Fruit fly (Drosophila melanogaster) whole organism, prepupa: Measurements from ENCODE around the gene sala.

Experiments
- Blimp-1 ChIP-seq: fragments of 200-800 bp; sonication (Bioruptor generic); optimal IDR thresholded peaks from 3 replicates; lab custom pipeline; 2017; ENCODE audit warnings: missing biosample characterization, missing genetic modification characterization, mild to moderate bottlenecking, moderate library complexity, missing genetic modification reagents
- CG10631 ChIP-seq: fragments of 200-800 bp; sonication (Bioruptor generic); optimal IDR thresholded peaks from 2 replicates; lab custom pipeline; 2016; ENCODE audit warnings: missing biosample characterization, missing genetic modification characterization
- CG10669 ChIP-seq: fragments of 200-800 bp; sonication (Bioruptor generic); optimal IDR thresholded peaks from 3 replicates; lab custom pipeline; 2018; ENCODE audit warnings: missing biosample characterization, mild to moderate bottlenecking, missing genetic modification characterization, moderate library complexity
- CG11762 ChIP-seq: fragments of 200-800 bp; sonication (Bioruptor generic); optimal IDR thresholded peaks from 3 replicates; lab custom pipeline; 2016; ENCODE audit warnings: missing biosample characterization, missing genetic modification characterization; ENCODE audit not compliant: insufficient read depth
- CG11902 ChIP-seq: fragments of 200-800 bp; sonication (Bioruptor generic); optimal IDR thresholded peaks from 3 replicates; lab custom pipeline; 2016; ENCODE audit warnings: missing biosample characterization, missing genetic modification characterization
- CG15336 ChIP-seq: fragments of 200-800 bp; sonication (Bioruptor generic); IDR thresholded peaks from 2 replicates; pipeline ENCODE4 v1.3.6; 2022; ENCODE audit warnings: missing biosample characterization, missing genetic modification characterization
- CG16779 ChIP-seq: fragments of 200-800 bp; sonication (Bioruptor generic); optimal IDR thresholded peaks from 3 replicates; lab custom pipeline; 2017; ENCODE audit warnings: missing biosample characterization, mild to moderate bottlenecking, missing genetic modification characterization
- CG3032 ChIP-seq: fragments of 200-800 bp; optimal IDR thresholded peaks from 2 replicates; lab custom pipeline; 2019; ENCODE audit warnings: missing biosample characterization, mild to moderate bottlenecking, missing genetic modification characterization, moderate library complexity
- CG31627 ChIP-seq: fragments of 200-800 bp; sonication (Bioruptor generic); optimal IDR thresholded peaks from 3 replicates; lab custom pipeline; 2016; ENCODE audit warnings: missing biosample characterization, missing genetic modification characterization
- CG34406 ChIP-seq: fragments of 200-800 bp; sonication (Bioruptor generic); optimal IDR thresholded peaks from 3 replicates; lab custom pipeline; 2016; ENCODE audit warnings: missing biosample characterization, missing genetic modification characterization
- CG3919 ChIP-seq: fragments of 200-800 bp; sonication (Bioruptor generic); optimal IDR thresholded peaks from 3 replicates; lab custom pipeline; 2016; ENCODE audit warnings: missing biosample characterization, missing genetic modification characterization
- CG4318 ChIP-seq: fragments of 200-800 bp; sonication (Bioruptor generic); optimal IDR thresholded peaks from 3 replicates; lab custom pipeline; 2017; ENCODE audit warnings: missing biosample characterization, mild to moderate bottlenecking, missing genetic modification characterization
- CG6163 ChIP-seq: fragments of 200-800 bp; sonication (Bioruptor generic); IDR thresholded peaks from 3 replicates; pipeline ENCODE4 v1.3.6; 2022; ENCODE audit warnings: missing biosample characterization, missing genetic modification characterization
- CG6276 ChIP-seq: fragments of 200-800 bp; sonication (Bioruptor generic); optimal IDR thresholded peaks from 2 replicates; lab custom pipeline; 2017; ENCODE audit warnings: missing biosample characterization, mild to moderate bottlenecking, missing genetic modification characterization
- CG6792 ChIP-seq: fragments of 200-800 bp; sonication (Bioruptor generic); optimal IDR thresholded peaks from 3 replicates; lab custom pipeline; 2016; ENCODE audit warnings: missing biosample characterization, missing genetic modification characterization
- CG6808 ChIP-seq: fragments of 200-800 bp; sonication (Bioruptor generic); optimal IDR thresholded peaks from 3 replicates; lab custom pipeline; 2017; ENCODE audit warnings: missing biosample characterization, missing genetic modification characterization, mild to moderate bottlenecking, moderate library complexity, missing genetic modification reagents
- CG6854 ChIP-seq: fragments of 200-800 bp; sonication (Bioruptor generic); optimal IDR thresholded peaks from 2 replicates; lab custom pipeline; 2017; ENCODE audit warnings: missing biosample characterization, mild to moderate bottlenecking, missing genetic modification characterization
- CG9139 ChIP-seq: fragments of 200-800 bp; sonication (Bioruptor generic); optimal IDR thresholded peaks from 3 replicates; lab custom pipeline; 2017; ENCODE audit warnings: missing biosample characterization, mild to moderate bottlenecking, missing genetic modification characterization
- Eip93F ChIP-seq: fragments of 200-800 bp; sonication (Bioruptor generic); optimal IDR thresholded peaks from 2 replicates; lab custom pipeline; 2016; ENCODE audit warnings: missing biosample characterization, mild to moderate bottlenecking, missing genetic modification characterization
- Ets21C ChIP-seq: fragments of 200-800 bp; sonication (Bioruptor generic); optimal IDR thresholded peaks from 3 replicates; lab custom pipeline; 2016; ENCODE audit warnings: missing biosample characterization, missing genetic modification characterization
- Gug ChIP-seq: fragments of 200-800 bp; sonication (Bioruptor generic); IDR thresholded peaks from 2 replicates; pipeline ENCODE4 v1.3.6; 2022; ENCODE audit warnings: missing biosample characterization, missing genetic modification characterization
- Hr39 ChIP-seq: fragments of 200-800 bp; sonication (Bioruptor generic); optimal IDR thresholded peaks from 2 replicates; lab custom pipeline; 2016; ENCODE audit warnings: missing biosample characterization, missing genetic modification characterization
- Lpt ChIP-seq: fragments of 200-800 bp; sonication (Bioruptor generic); optimal IDR thresholded peaks from 3 replicates; lab custom pipeline; 2016; ENCODE audit warnings: missing biosample characterization, missing genetic modification characterization
- Met ChIP-seq: fragments of 200-800 bp; sonication (Bioruptor generic); optimal IDR thresholded peaks from 3 replicates; lab custom pipeline; 2016; ENCODE audit warnings: missing biosample characterization, missing genetic modification characterization
- OdsH ChIP-seq: fragments of 200-800 bp; sonication (Bioruptor generic); optimal IDR thresholded peaks from 3 replicates; lab custom pipeline; 2016; ENCODE audit warnings: missing biosample characterization, missing genetic modification characterization
- Smox ChIP-seq: fragments of 200-800 bp; sonication (Bioruptor generic); optimal IDR thresholded peaks from 3 replicates; lab custom pipeline; 2016; ENCODE audit warnings: missing biosample characterization, missing genetic modification characterization
- Sox14 ChIP-seq: fragments of 200-800 bp; sonication (Bioruptor generic); optimal IDR thresholded peaks from 3 replicates; lab custom pipeline; 2016; ENCODE audit warnings: missing biosample characterization, missing genetic modification characterization
- Sox15 ChIP-seq: fragments of 200-800 bp; sonication (Bioruptor generic); optimal IDR thresholded peaks from 3 replicates; lab custom pipeline; 2016; ENCODE audit warnings: missing biosample characterization, missing genetic modification characterization
- achi ChIP-seq: fragments of 200-800 bp; sonication (Bioruptor generic); optimal IDR thresholded peaks from 3 replicates; lab custom pipeline; 2016; ENCODE audit warnings: missing biosample characterization, missing genetic modification characterization
- acj6 ChIP-seq: fragments of 200-800 bp; sonication (Bioruptor generic); optimal IDR thresholded peaks from 3 replicates; lab custom pipeline; 2016; ENCODE audit warnings: missing biosample characterization, missing genetic modification characterization
- cyc ChIP-seq: fragments of 200-800 bp; sonication (Bioruptor generic); optimal IDR thresholded peaks from 3 replicates; lab custom pipeline; 2016; ENCODE audit warnings: missing biosample characterization, missing genetic modification characterization
- dac ChIP-seq: fragments of 200-800 bp; sonication (Bioruptor generic); optimal IDR thresholded peaks from 2 replicates; lab custom pipeline; 2017; ENCODE audit warnings: missing biosample characterization, mild to moderate bottlenecking, missing genetic modification characterization
- eg ChIP-seq: fragments of 200-800 bp; sonication (Bioruptor generic); IDR thresholded peaks from 3 replicates; pipeline ENCODE4 v1.3.6; 2022; ENCODE audit warnings: missing biosample characterization, missing genetic modification characterization
- fd59A ChIP-seq: fragments of 200-800 bp; sonication (Bioruptor generic); optimal IDR thresholded peaks from 2 replicates; lab custom pipeline; 2017; ENCODE audit warnings: missing biosample characterization, mild to moderate bottlenecking, missing genetic modification characterization, missing genetic modification reagents
- fd85E ChIP-seq: fragments of 200-800 bp; sonication (Bioruptor generic); optimal IDR thresholded peaks from 3 replicates; lab custom pipeline; 2016; ENCODE audit warnings: missing biosample characterization, missing genetic modification characterization
- fkh ChIP-seq: fragments of 200-800 bp; sonication (Bioruptor generic); optimal IDR thresholded peaks from 3 replicates; lab custom pipeline; 2017; ENCODE audit warnings: missing biosample characterization, mild to moderate bottlenecking, missing genetic modification characterization, moderate library complexity
- lz ChIP-seq: fragments of 200-800 bp; sonication (Bioruptor generic); optimal IDR thresholded peaks from 3 replicates; lab custom pipeline; 2016; ENCODE audit warnings: missing biosample characterization, missing genetic modification characterization
- net ChIP-seq: fragments of 200-800 bp; sonication (Bioruptor generic); optimal IDR thresholded peaks from 3 replicates; lab custom pipeline; 2016; ENCODE audit warnings: missing biosample characterization, missing genetic modification characterization
- pdm3 ChIP-seq: fragments of 200-800 bp; sonication (Bioruptor generic); optimal IDR thresholded peaks from 3 replicates; lab custom pipeline; 2016; ENCODE audit warnings: missing biosample characterization, missing genetic modification characterization
- salr ChIP-seq, 2 experiments: fragments of 200-800 bp; sonication (Bioruptor generic); optimal IDR thresholded peaks; 3 replicates each; lab custom pipeline; 2016 to 2018; ENCODE audit warnings: missing biosample characterization in 2 of 2, missing genetic modification characterization in 2 of 2, mild to moderate bottlenecking in 1 of 2
- spab ChIP-seq: fragments of 200-800 bp; sonication (Bioruptor generic); optimal IDR thresholded peaks from 2 replicates; lab custom pipeline; 2017; ENCODE audit warnings: missing biosample characterization, mild to moderate bottlenecking, missing genetic modification characterization, missing genetic modification reagents
- svp ChIP-seq: fragments of 200-800 bp; sonication (Bioruptor generic); peaks from one replicate; lab custom pipeline; 2016; ENCODE audit warnings: missing biosample characterization, missing genetic modification characterization
- topi ChIP-seq: fragments of 200-800 bp; sonication (Bioruptor generic); optimal IDR thresholded peaks from 3 replicates; lab custom pipeline; 2016; ENCODE audit warnings: missing biosample characterization, missing genetic modification characterization

The sala gene

dm6 chr2L:11488465-11489037 is 4.0 kb downstream of the sala start:
- no peak for TF ChIP-seq CG11762 (GFP tag; lab: Kevin White, UChicago)
- TF ChIP-seq CG34406 (GFP tag; lab: Kevin White, UChicago), result no peak
- no peak for TF ChIP-seq fkh (GFP tag; lab: Kevin White, UChicago)
- TF ChIP-seq fd85E, result no peak
- no peak for TF ChIP-seq fd59A (GFP tag; lab: Kevin White, UChicago)
- no peak for TF ChIP-seq svp (GFP tag; lab: Kevin White, UChicago)
- no peak for TF ChIP-seq CG9139
- TF ChIP-seq Blimp-1 (GFP tag; lab: Kevin White, UChicago), result no peak
- no peak for TF ChIP-seq CG16779
- no peak for TF ChIP-seq Sox15 (GFP tag; lab: Kevin White, UChicago)
- TF ChIP-seq CG15336 (GFP tag; lab: Robert Waterston, UW), result no peak

dm6 chr2L:11493933-11494332 is 9.4 kb downstream of the sala start:
- TF ChIP-seq CG6276 (GFP tag; lab: Kevin White, UChicago), result no peak
- TF ChIP-seq CG11902, result no peak
- TF ChIP-seq OdsH, result no peak
- no peak for TF ChIP-seq CG10631 (GFP tag; lab: Kevin White, UChicago)
- no peak for TF ChIP-seq CG6808 (GFP tag; lab: Kevin White, UChicago)
- TF ChIP-seq Ets21C (GFP tag; lab: Kevin White, UChicago), result no peak
- TF ChIP-seq dac (GFP tag; lab: Kevin White, UChicago), result no peak
- TF ChIP-seq Blimp-1 (GFP tag; lab: Kevin White, UChicago), result no peak
- TF ChIP-seq eg (GFP tag; lab: Robert Waterston, UW), result no peak

dm6 chr2L:11498839-11499238 is 14.3 kb downstream of the sala start, which contains the start of gene Cog8:
Cog8 (minus strand) TSS chr2L:11498948.
- TF ChIP-seq CG3032 (tag; lab: Kevin White, UChicago) (peak; percentile 16), Sox14 (GFP tag; lab: Kevin White, UChicago) (peak; percentile 52), Met (GFP tag; lab: Kevin White, UChicago) (peak; percentile 26), Hr39 (GFP tag; lab: Kevin White, UChicago) (peak; percentile 71), Eip93F (GFP tag; lab: Kevin White, UChicago) (no peak), acj6 (peak; percentile 40), topi (GFP tag; lab: Kevin White, UChicago) (peak; percentile 15), CG10631 (GFP tag; lab: Kevin White, UChicago) (peak; percentile 64), pdm3 (GFP tag; lab: Kevin White, UChicago) (peak; percentile 47), fd59A (GFP tag; lab: Kevin White, UChicago) (no peak), salr (GFP tag; optimal IDR thresholded peaks at IDR 0.05; lab: Kevin White, UChicago) (peak in 1 of 2 experiments; percentile 8), CG10669 (GFP tag; lab: Kevin White, UChicago) (no peak), svp (GFP tag; lab: Kevin White, UChicago) (peak; percentile 33), CG3919 (GFP tag; lab: Kevin White, UChicago) (peak; percentile 24), Gug (peak; percentile 15; the same call in 1 of the 2 replicates), Smox (GFP tag; lab: Kevin White, UChicago) (peak; percentile 33), spab (GFP tag; lab: Kevin White, UChicago) (no peak), net (no peak), achi (GFP tag; lab: Kevin White, UChicago) (peak; percentile 31), CG4318 (no peak), Ets21C (GFP tag; lab: Kevin White, UChicago) (peak; percentile 40), CG6854 (no peak), CG11902 (no peak), OdsH (peak; percentile 26), CG31627 (GFP tag; lab: Kevin White, UChicago) (peak; percentile 74), Lpt (GFP tag; lab: Kevin White, UChicago) (no peak), CG9139 (no peak), dac (GFP tag; lab: Kevin White, UChicago) (no peak), Sox15 (GFP tag; lab: Kevin White, UChicago) (peak; percentile 19), CG15336 (GFP tag; lab: Robert Waterston, UW) (no peak), CG6163 (GFP tag; lab: Robert Waterston, UW) (no peak), CG6792 (peak; percentile 30), cyc (GFP tag; lab: Kevin White, UChicago) (peak; percentile 36), lz (GFP tag; lab: Kevin White, UChicago) (peak; percentile 54)
